Worm (Caenorhabditis elegans): ENCODE results near the gene C05D9.4.

Gene C05D9.4

DNA sequence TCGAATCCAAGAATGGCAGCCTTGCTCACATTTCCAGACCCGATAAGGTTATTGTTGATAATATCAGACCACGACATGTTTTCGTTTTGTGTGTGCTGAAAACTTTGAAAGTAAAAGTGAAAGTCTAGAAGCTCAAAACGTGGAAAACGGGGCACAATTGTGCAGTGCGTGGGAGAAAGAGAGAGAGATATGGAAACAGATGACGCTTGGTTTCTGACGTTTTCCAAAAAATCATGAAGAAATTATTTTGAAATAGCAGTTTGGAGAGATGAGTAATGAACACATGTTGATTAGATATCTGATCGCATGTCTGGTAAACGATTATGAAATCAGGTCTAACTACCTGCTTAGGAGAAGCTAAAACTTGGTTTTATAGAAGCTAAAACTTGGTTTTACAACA, 27.3 kb upstream of the C05D9.4 start, which contains the start of gene pfn-3:
TSS of gene pfn-3 (minus strand) at position 101 of the 400 bp plus-strand sequence.
- TF ChIP-seq nfya-1 (tag; optimal IDR thresholded peaks at IDR 0.05) = no peak
- TF ChIP-seq fkh-10 (GFP tag; optimal IDR thresholded peaks at IDR 0.05) = no peak
- TF ChIP-seq npax-4 (tag; optimal IDR thresholded peaks at IDR 0.05) = no peak
- no peak for TF ChIP-seq fkh-6 (tag; optimal IDR thresholded peaks at IDR 0.05)
- no peak for TF ChIP-seq unc-86 (tag; optimal IDR thresholded peaks at IDR 0.05)
- TF ChIP-seq unc-55 (GFP tag; optimal IDR thresholded peaks at IDR 0.05) = peak; percentile 23

DNA sequence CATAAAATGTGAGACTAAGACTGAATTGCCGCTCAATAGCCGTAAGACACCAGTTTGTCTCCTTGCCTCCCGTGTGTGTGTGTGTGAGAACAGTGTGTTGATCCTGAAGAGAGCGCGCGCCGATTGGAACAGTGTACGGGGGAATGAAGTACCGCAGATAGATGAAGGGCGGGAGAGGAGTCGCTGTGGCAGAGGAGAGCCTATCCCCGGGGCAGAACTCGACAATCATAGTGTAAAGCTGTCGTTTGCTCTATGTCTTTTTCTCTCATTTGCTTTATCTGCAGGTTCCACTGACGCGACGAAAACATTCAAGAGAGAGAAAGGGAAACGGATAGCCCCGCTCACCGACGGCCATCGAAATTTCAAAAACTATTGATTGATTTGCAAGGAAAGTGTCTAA, 25.9 kb upstream of the C05D9.4 start:
- TF ChIP-seq ets-4 (tag; optimal IDR thresholded peaks at IDR 0.05) (no peak), lim-6 (tag; optimal IDR thresholded peaks at IDR 0.05) (peak; percentile 68), hlh-6 (tag; optimal IDR thresholded peaks at IDR 0.05) (peak; percentile 60), nfya-1 (tag; optimal IDR thresholded peaks at IDR 0.05) (peak; percentile 17), ceh-34 (tag; optimal IDR thresholded peaks at IDR 0.05) (peak; percentile 11), ahr-1 (tag; optimal IDR thresholded peaks at IDR 0.05) (no peak), elt-4 (tag; optimal IDR thresholded peaks at IDR 0.05) (peak; percentile 3), rnt-1 (tag; optimal IDR thresholded peaks at IDR 0.05) (peak; percentile 88), hlh-13 (GFP tag; optimal IDR thresholded peaks at IDR 0.05) (no peak), pros-1 (tag; optimal IDR thresholded peaks at IDR 0.05) (no peak), ama-1 (optimal IDR thresholded peaks at IDR 0.05) (no peak), fax-1 (tag; optimal IDR thresholded peaks at IDR 0.05) (no peak), ceh-18 (tag; optimal IDR thresholded peaks at IDR 0.05) (peak; percentile 69), ceh-6 (GFP tag; optimal IDR thresholded peaks at IDR 0.05) (no peak), ceh-45 (GFP tag; IDR thresholded peaks at IDR 0.05) (no peak)

DNA sequence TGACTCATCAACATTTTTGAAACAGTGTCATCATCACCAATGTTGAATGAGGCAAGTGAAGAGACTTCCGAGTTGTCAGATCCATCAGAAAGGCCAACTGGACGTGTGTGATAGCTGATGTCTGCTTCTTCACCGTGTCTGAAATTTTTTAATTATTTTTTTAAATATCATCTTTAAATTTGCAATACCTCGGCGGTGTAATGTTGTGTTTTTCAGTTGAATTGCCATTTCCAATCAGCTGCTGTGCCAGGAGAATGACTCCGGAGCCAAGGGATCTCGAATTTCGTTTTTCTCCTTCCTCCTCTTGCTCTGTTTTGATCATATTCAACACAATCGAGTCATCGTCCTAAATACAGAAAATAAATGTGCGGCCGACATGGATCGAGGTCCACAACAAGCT, 22.9 kb upstream of the C05D9.4 start:
- no peak for TF ChIP-seq nhr-232 (tag; optimal IDR thresholded peaks at IDR 0.05)
- no peak for TF ChIP-seq ceh-9 (tag; optimal IDR thresholded peaks at IDR 0.05)
- TF ChIP-seq ceh-2 (tag; optimal IDR thresholded peaks at IDR 0.05) = no peak
- TF ChIP-seq C38D4.7 (GFP tag; optimal IDR thresholded peaks at IDR 0.05) = no peak
- no peak for TF ChIP-seq C08G9.2 (tag; optimal IDR thresholded peaks at IDR 0.05)
- TF ChIP-seq sox-4 (tag; optimal IDR thresholded peaks at IDR 0.05) = no peak
- TF ChIP-seq ceh-24 (tag; optimal IDR thresholded peaks at IDR 0.05) = no peak
- no peak for TF ChIP-seq fkh-6 (tag; optimal IDR thresholded peaks at IDR 0.05)
- TF ChIP-seq eyg-1 (tag; optimal IDR thresholded peaks at IDR 0.05) = no peak
- TF ChIP-seq ahr-1 (tag; optimal IDR thresholded peaks at IDR 0.05) = no peak
- TF ChIP-seq pax-1 (tag; optimal IDR thresholded peaks at IDR 0.05) = no peak
- no peak for TF ChIP-seq ama-1 (optimal IDR thresholded peaks at IDR 0.05)
- TF ChIP-seq npax-4 (tag; optimal IDR thresholded peaks at IDR 0.05) = no peak
- no peak for TF ChIP-seq pha-2 (tag; optimal IDR thresholded peaks at IDR 0.05)
- no peak for TF ChIP-seq ceh-18 (tag; optimal IDR thresholded peaks at IDR 0.05)
- TF ChIP-seq ceh-22 (tag; optimal IDR thresholded peaks at IDR 0.05) = no peak
- TF ChIP-seq ceh-30 (tag; optimal IDR thresholded peaks at IDR 0.05) = no peak
- no peak for TF ChIP-seq tbx-7 (tag; optimal IDR thresholded peaks at IDR 0.05)
- no peak for TF ChIP-seq ceh-19 (GFP tag; optimal IDR thresholded peaks at IDR 0.05)
- TF ChIP-seq ceh-6 (GFP tag; optimal IDR thresholded peaks at IDR 0.05) = no peak

DNA sequence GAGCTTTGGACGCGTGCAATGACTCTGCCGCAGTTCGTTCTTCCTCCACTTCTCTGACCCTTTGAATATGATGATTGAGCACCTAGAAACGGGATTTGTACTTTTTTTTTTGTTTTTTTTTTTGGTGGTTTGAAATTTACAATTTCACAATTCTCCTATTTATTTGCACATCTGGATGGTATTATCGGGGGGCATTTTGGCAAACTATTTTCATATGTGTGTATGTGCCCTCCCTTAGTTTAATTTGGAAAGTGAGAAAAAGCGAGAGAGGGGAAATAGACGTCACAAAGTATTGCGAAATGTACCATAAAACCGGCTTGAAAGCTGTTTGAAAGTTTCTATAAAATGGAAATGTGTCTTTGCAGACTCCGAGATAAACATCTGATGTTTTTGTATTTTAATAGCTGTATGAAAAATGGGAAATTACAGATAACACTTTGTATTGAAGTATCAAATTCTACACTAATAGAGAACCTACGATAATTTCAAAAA, 21.4 kb upstream of the C05D9.4 start:
- TF ChIP-seq pros-1 (tag; optimal IDR thresholded peaks at IDR 0.05) = no peak
- no peak for TF ChIP-seq tbx-2 (tag; optimal IDR thresholded peaks at IDR 0.05)
- no peak for TF ChIP-seq nhr-232 (tag; optimal IDR thresholded peaks at IDR 0.05)
- no peak for TF ChIP-seq npax-4 (tag; optimal IDR thresholded peaks at IDR 0.05)
- TF ChIP-seq sdc-2 (tag; optimal IDR thresholded peaks at IDR 0.05) = no peak
- peak; percentile 35 for TF ChIP-seq hlh-8 (tag; optimal IDR thresholded peaks at IDR 0.05)
- TF ChIP-seq Y22D7AL.16 (tag; optimal IDR thresholded peaks at IDR 0.05) = no peak

Data from whole organism, late embryonic.